Fruit fly (Drosophila melanogaster) whole organism, pupa: ENCODE data around the gene slou.

Experiments used
- CG10348 ChIP-seq: fragments of 200-800 bp; sonication (Bioruptor generic); IDR thresholded peaks from 2 replicates; pipeline ENCODE4 v1.3.6; 2022; ENCODE audit warnings: missing biosample characterization, missing genetic modification characterization
- CG12605 ChIP-seq: fragments of 200-800 bp; sonication (Bioruptor generic); IDR thresholded peaks from 2 replicates; pipeline ENCODE4 v1.3.6; 2022; ENCODE audit warnings: missing biosample characterization, missing genetic modification characterization
- CG13204 ChIP-seq: fragments of 200-800 bp; sonication (Bioruptor generic); optimal IDR thresholded peaks from 2 replicates; lab custom pipeline; 2018; ENCODE audit warnings: missing biosample characterization, mild to moderate bottlenecking, missing genetic modification characterization, moderate library complexity
- CG14655 ChIP-seq: fragments of 200-800 bp; sonication (Bioruptor generic); optimal IDR thresholded peaks from 3 replicates; lab custom pipeline; 2017; ENCODE audit warnings: mild to moderate bottlenecking, missing biosample characterization, missing genetic modification reagents, missing genetic modification characterization
- CG15710 ChIP-seq: fragments of 200-800 bp; sonication (Bioruptor generic); optimal IDR thresholded peaks from 2 replicates; lab custom pipeline; 2018; ENCODE audit warnings: missing biosample characterization, mild to moderate bottlenecking, missing genetic modification characterization, moderate library complexity
- CG17806 ChIP-seq: fragments of 200-800 bp; sonication (Bioruptor generic); optimal IDR thresholded peaks from 2 replicates; lab custom pipeline; 2018; ENCODE audit warnings: missing biosample characterization, mild to moderate bottlenecking, missing genetic modification characterization, moderate library complexity
- CG32121 ChIP-seq: fragments of 200-800 bp; sonication (Bioruptor generic); IDR thresholded peaks from 2 replicates; pipeline ENCODE4 v1.3.6; 2022; ENCODE audit warnings: missing biosample characterization, missing genetic modification characterization
- CG34367 ChIP-seq: fragments of 200-800 bp; sonication (Bioruptor generic); optimal IDR thresholded peaks from 2 replicates; lab custom pipeline; 2018; ENCODE audit warnings: missing biosample characterization, mild to moderate bottlenecking, missing genetic modification characterization
- CG4496 ChIP-seq: fragments of 200-800 bp; sonication (Bioruptor generic); IDR thresholded peaks from 3 replicates; pipeline ENCODE4 v1.3.6; 2022; ENCODE audit warnings: missing biosample characterization, missing genetic modification characterization
- CG8159 ChIP-seq: fragments of 200-800 bp; sonication (Bioruptor generic); optimal IDR thresholded peaks from 3 replicates; lab custom pipeline; 2018; ENCODE audit warnings: missing biosample characterization, mild to moderate bottlenecking, missing genetic modification characterization, moderate library complexity
- CG8301 ChIP-seq: fragments of 200-800 bp; sonication (Bioruptor generic); optimal IDR thresholded peaks from 2 replicates; lab custom pipeline; 2018; ENCODE audit warnings: missing biosample characterization, mild to moderate bottlenecking, missing genetic modification characterization
- CG9948 ChIP-seq: fragments of 200-800 bp; sonication (Bioruptor generic); optimal IDR thresholded peaks from 2 replicates; lab custom pipeline; 2018; ENCODE audit warnings: missing biosample characterization, mild to moderate bottlenecking, missing genetic modification characterization, moderate library complexity
- D1 ChIP-seq: fragments of 200-800 bp; sonication (Bioruptor generic); optimal IDR thresholded peaks from 2 replicates; lab custom pipeline; 2018; ENCODE audit warnings: missing biosample characterization, mild to moderate bottlenecking, missing genetic modification characterization, moderate library complexity
- EcR ChIP-seq: fragments of 200-800 bp; sonication (Bioruptor generic); optimal IDR thresholded peaks from 3 replicates; lab custom pipeline; 2019; ENCODE audit warnings: missing biosample characterization, missing genetic modification characterization, mild to moderate bottlenecking, moderate library complexity, missing genetic modification reagents
- Ets98B ChIP-seq: fragments of 200-800 bp; sonication (Bioruptor generic); IDR thresholded peaks from 2 replicates; pipeline ENCODE4 v1.3.6; 2022; ENCODE audit warnings: missing biosample characterization, missing genetic modification characterization
- Pif1A ChIP-seq: fragments of 200-800 bp; sonication (Bioruptor generic); optimal IDR thresholded peaks from 3 replicates; lab custom pipeline; 2016; ENCODE audit warnings: missing biosample characterization, missing genetic modification characterization
- Pif1B ChIP-seq: fragments of 200-800 bp; sonication (Bioruptor generic); optimal IDR thresholded peaks from 3 replicates; lab custom pipeline; 2016; ENCODE audit warnings: missing biosample characterization, missing genetic modification characterization
- Snoo ChIP-seq: fragments of 200-800 bp; sonication (Bioruptor generic); optimal IDR thresholded peaks from 3 replicates; lab custom pipeline; 2017; ENCODE audit warnings: missing biosample characterization, mild to moderate bottlenecking, missing genetic modification characterization, inconsistent platforms
- fd96Ca ChIP-seq: fragments of 200-800 bp; sonication (Bioruptor generic); IDR thresholded peaks from 3 replicates; pipeline ENCODE4 v1.3.6; 2022; ENCODE audit warnings: missing biosample characterization, missing genetic modification characterization
- gl ChIP-seq: fragments of 200-800 bp; sonication (Bioruptor generic); optimal IDR thresholded peaks from 2 replicates; lab custom pipeline; 2018; ENCODE audit warnings: missing biosample characterization, mild to moderate bottlenecking, missing genetic modification characterization
- rn ChIP-seq: fragments of 200-800 bp; sonication (Bioruptor generic); IDR thresholded peaks from 2 replicates; pipeline ENCODE4 v1.3.6; 2022; ENCODE audit warnings: missing biosample characterization, missing genetic modification characterization

Gene slou

dm6 chr3R:21591370-21591743, 34.4 kb upstream of the slou start:
- TF ChIP-seq Pif1A (GFP tag; lab: Kevin White, UChicago), result no peak
- TF ChIP-seq CG8301, result no peak
- no peak for TF ChIP-seq CG32121

- peak; percentile 1 for TF ChIP-seq CG13204 (GFP tag; lab: Kevin White, UChicago)
- TF ChIP-seq CG32121, result peak; percentile 51
- TF ChIP-seq CG4496, result peak; percentile 77
- peak; percentile 30 for TF ChIP-seq Pif1A (GFP tag; lab: Kevin White, UChicago)
- TF ChIP-seq CG12605 (GFP tag; lab: Robert Waterston, UW), result no peak
- TF ChIP-seq Snoo (tag; lab: Kevin White, UChicago), result peak; percentile 34
- TF ChIP-seq CG10348 (GFP tag; lab: Robert Waterston, UW), result no peak
- TF ChIP-seq CG8301, result no peak
- TF ChIP-seq CG8159 (tag; lab: Kevin White, UChicago), result peak; percentile 35
- TF ChIP-seq CG9948 (tag; lab: Kevin White, UChicago), result no peak
- peak; percentile 5 for TF ChIP-seq CG15710 (tag; lab: Kevin White, UChicago)
- peak; percentile 70 for TF ChIP-seq fd96Ca
- peak; percentile 46 for TF ChIP-seq gl (tag; lab: Kevin White, UChicago)
- TF ChIP-seq rn (GFP tag; lab: Robert Waterston, UW), result no peak
- peak; percentile 18 for TF ChIP-seq CG14655 (GFP tag; lab: Kevin White, UChicago)
- TF ChIP-seq CG34367 (tag; lab: Kevin White, UChicago), result peak; percentile 30
- peak; percentile 5 for TF ChIP-seq Pif1B
- TF ChIP-seq Ets98B (GFP tag; lab: Robert Waterston, UW), result peak; percentile 67
These were observed 33.8 kb upstream of the slou start for dm6 chr3R:21590677-21591369.

- no peak for TF ChIP-seq CG8159 (tag; lab: Kevin White, UChicago)
- TF ChIP-seq, all 21 proteins: peak for 0
These were observed 33.2 kb upstream of the slou start for dm6 chr3R:21590203-21590659.

- no peak for TF ChIP-seq CG17806 (tag; lab: Kevin White, UChicago)
- TF ChIP-seq EcR, result peak; percentile 65
- TF ChIP-seq CG10348 (GFP tag; lab: Robert Waterston, UW), result no peak
- TF ChIP-seq CG9948 (tag; lab: Kevin White, UChicago), result peak; percentile 6
- TF ChIP-seq CG34367 (tag; lab: Kevin White, UChicago), result peak; percentile 2
- TF ChIP-seq Ets98B (GFP tag; lab: Robert Waterston, UW), result peak; percentile 35; the same call in 1 of the 2 replicates
- peak; percentile 77; the same call in 2 of the 3 replicates for TF ChIP-seq fd96Ca
- TF ChIP-seq CG12605 (GFP tag; lab: Robert Waterston, UW), result 0 out of 2 replicates have a peak, but pooled peaks have one; percentile 20
- TF ChIP-seq Pif1B, result no peak
- peak; percentile 30 for TF ChIP-seq CG14655 (GFP tag; lab: Kevin White, UChicago)
- no peak for TF ChIP-seq CG8301
- TF ChIP-seq Snoo (tag; lab: Kevin White, UChicago), result peak; percentile 42
- no peak for TF ChIP-seq gl (tag; lab: Kevin White, UChicago)
- TF ChIP-seq D1 (tag; lab: Kevin White, UChicago), result no peak
- no peak for TF ChIP-seq Pif1A (GFP tag; lab: Kevin White, UChicago)
- peak; percentile 66 for TF ChIP-seq CG13204 (GFP tag; lab: Kevin White, UChicago)
- peak; percentile 36 for TF ChIP-seq CG15710 (tag; lab: Kevin White, UChicago)
- peak; percentile 20; the same call in 1 of the 2 replicates for TF ChIP-seq CG32121
- TF ChIP-seq CG4496, result peak; percentile 71
- peak; percentile 59 for TF ChIP-seq CG8159 (tag; lab: Kevin White, UChicago)
- no peak for TF ChIP-seq rn (GFP tag; lab: Robert Waterston, UW)
These were observed 32.7 kb upstream of the slou start for dm6 chr3R:21589500-21590202.

- no peak for TF ChIP-seq Pif1B
These were observed 30.6 kb upstream of the slou start for dm6 chr3R:21587480-21588055.

- no peak for TF ChIP-seq CG14655 (GFP tag; lab: Kevin White, UChicago)
- no peak for TF ChIP-seq fd96Ca
- no peak for TF ChIP-seq CG32121
- TF ChIP-seq CG15710 (tag; lab: Kevin White, UChicago), result no peak
- no peak for TF ChIP-seq CG12605 (GFP tag; lab: Robert Waterston, UW)
- TF ChIP-seq CG8159 (tag; lab: Kevin White, UChicago), result no peak
- no peak for TF ChIP-seq rn (GFP tag; lab: Robert Waterston, UW)
- no peak for TF ChIP-seq EcR
- no peak for TF ChIP-seq CG8301
- TF ChIP-seq CG4496, result no peak
- TF ChIP-seq Pif1A (GFP tag; lab: Kevin White, UChicago), result no peak
- TF ChIP-seq Ets98B (GFP tag; lab: Robert Waterston, UW), result no peak
- TF ChIP-seq CG17806 (tag; lab: Kevin White, UChicago), result no peak
- TF ChIP-seq CG13204 (GFP tag; lab: Kevin White, UChicago), result no peak
- TF ChIP-seq, all 21 proteins: peak for 0
These were observed 30.0 kb upstream of the slou start for dm6 chr3R:21586914-21587459.
